Worm (Caenorhabditis elegans): Measurements from ENCODE around the gene arl-5.

- TF ChIP-seq fos-1 (tag; optimal IDR thresholded peaks at IDR 0.05) (no peak), lin-14 (GFP tag; optimal IDR thresholded peaks at IDR 0.05) (no peak), unc-130 (tag; optimal IDR thresholded peaks at IDR 0.05) (no peak), lsy-2 (tag; optimal IDR thresholded peaks at IDR 0.05) (no peak)
Measured at ce11 chrIII:9858061-9858460, 35.0 kb downstream of the arl-5 start.
